Worm (Caenorhabditis elegans) whole organism, late embryonic: ENCODE measurements around the gene prx-6.

Experiments
- C38D4.7 ChIP-seq: fragments of 200-800 bp; sonication (Bioruptor generic); optimal IDR thresholded peaks from 2 replicates; lab custom pipeline; 2018; ENCODE audit warnings: mild to moderate bottlenecking, missing genetic modification characterization, moderate library complexity, missing compliant biosample characterization
- F13H6.1 ChIP-seq: sonication (generic microtip); optimal IDR thresholded peaks from 2 replicates; lab custom pipeline; 2016; ENCODE audit warnings: missing genetic modification characterization, missing compliant biosample characterization
- Y22D7AL.16 ChIP-seq: sonication (generic microtip); optimal IDR thresholded peaks from 2 replicates; lab custom pipeline; 2016; ENCODE audit warnings: missing genetic modification characterization, missing compliant biosample characterization
- ceh-2 ChIP-seq: sonication (generic microtip); optimal IDR thresholded peaks from 2 replicates; lab custom pipeline; 2016; ENCODE audit warnings: missing genotype, missing genetic modification characterization, missing compliant biosample characterization
- ceh-22 ChIP-seq: sonication (generic microtip); optimal IDR thresholded peaks from 2 replicates; lab custom pipeline; 2017; ENCODE audit warnings: missing biosample characterization, missing genetic modification characterization
- ceh-30 ChIP-seq: fragments of 150-350 bp; optimal IDR thresholded peaks from 2 replicates; lab custom pipeline; 2014; ENCODE audit warnings: missing biosample characterization, missing genetic modification characterization
- ceh-34 ChIP-seq: sonication (generic microtip); optimal IDR thresholded peaks from 2 replicates; lab custom pipeline; 2016; ENCODE audit warnings: mild to moderate bottlenecking, missing genetic modification characterization, missing compliant biosample characterization
- ceh-45 ChIP-seq: fragments of 200-800 bp; sonication (Bioruptor generic); IDR thresholded peaks from 2 replicates; pipeline ENCODE4 v1.3.6; 2022; ENCODE audit warnings: missing genetic modification reagents, missing genetic modification characterization, missing compliant biosample characterization
- elt-2 ChIP-seq: sonication (generic microtip); optimal IDR thresholded peaks from 2 replicates; lab custom pipeline; 2016; ENCODE audit warnings: missing genetic modification reagents, missing genetic modification characterization, missing compliant biosample characterization
- elt-4 ChIP-seq: sonication (generic microtip); optimal IDR thresholded peaks from 2 replicates; lab custom pipeline; 2016; ENCODE audit warnings: missing genetic modification characterization, missing compliant biosample characterization
- ets-4 ChIP-seq: sonication (generic microtip); optimal IDR thresholded peaks from 2 replicates; lab custom pipeline; 2016; ENCODE audit warnings: missing genetic modification characterization, missing compliant biosample characterization
- fax-1 ChIP-seq: sonication (generic microtip); optimal IDR thresholded peaks from 2 replicates; lab custom pipeline; 2016; ENCODE audit warnings: missing genotype, missing genetic modification characterization, missing compliant biosample characterization
- gmeb-2 ChIP-seq: sonication (generic microtip); optimal IDR thresholded peaks from 2 replicates; lab custom pipeline; 2016; ENCODE audit warnings: missing genetic modification characterization, inconsistent platforms, missing compliant biosample characterization
- hlh-15 ChIP-seq: sonication (generic microtip); optimal IDR thresholded peaks from 2 replicates; lab custom pipeline; 2016; ENCODE audit warnings: missing genetic modification characterization, missing compliant biosample characterization
- hlh-30 ChIP-seq: sonication (generic microtip); optimal IDR thresholded peaks from 2 replicates; lab custom pipeline; 2017; ENCODE audit warnings: antibody characterized with exemption, missing genetic modification characterization, missing compliant biosample characterization; ENCODE audit not compliant: insufficient read depth
- lim-6 ChIP-seq: sonication (generic microtip); optimal IDR thresholded peaks from 2 replicates; lab custom pipeline; 2016; ENCODE audit warnings: missing genetic modification characterization, missing compliant biosample characterization
- lin-11 ChIP-seq: fragments of 200-800 bp; sonication (Bioruptor generic); optimal IDR thresholded peaks from 2 replicates; lab custom pipeline; 2018; ENCODE audit warnings: mild to moderate bottlenecking, missing genetic modification characterization, missing compliant biosample characterization
- nhr-11 ChIP-seq: fragments of 150-350 bp; optimal IDR thresholded peaks from 2 replicates; lab custom pipeline; 2014; ENCODE audit warnings: missing biosample characterization, missing genetic modification characterization
- nhr-232 ChIP-seq: sonication (generic microtip); optimal IDR thresholded peaks from 2 replicates; lab custom pipeline; 2016; ENCODE audit warnings: missing genetic modification characterization, missing compliant biosample characterization
- pha-2 ChIP-seq: sonication (generic microtip); optimal IDR thresholded peaks from 2 replicates; lab custom pipeline; 2017; ENCODE audit warnings: mild to moderate bottlenecking, missing genetic modification characterization, missing compliant biosample characterization
- pha-4 ChIP-seq: fragments of 150-350 bp; optimal IDR thresholded peaks from 2 replicates; lab custom pipeline; 2018; ENCODE audit warnings: missing biosample characterization, missing genetic modification reagents, missing genetic modification characterization
- pqm-1 ChIP-seq: sonication (generic microtip); optimal IDR thresholded peaks from 2 replicates; lab custom pipeline; 2016; ENCODE audit warnings: missing genetic modification characterization, missing compliant biosample characterization
- pros-1 ChIP-seq: fragments of 150-350 bp; optimal IDR thresholded peaks from 2 replicates; lab custom pipeline; 2014; ENCODE audit warnings: missing biosample characterization, missing genetic modification reagents, missing genetic modification characterization
- sdc-2 ChIP-seq: sonication (generic microtip); optimal IDR thresholded peaks from 2 replicates; lab custom pipeline; 2016; ENCODE audit warnings: missing genotype, missing genetic modification characterization, missing compliant biosample characterization
- syd-9 ChIP-seq: sonication (generic microtip); optimal IDR thresholded peaks from 2 replicates; lab custom pipeline; 2016; ENCODE audit warnings: mild to moderate bottlenecking, missing genetic modification characterization, moderate library complexity, missing compliant biosample characterization
- tbx-2 ChIP-seq: sonication (generic microtip); optimal IDR thresholded peaks from 2 replicates; lab custom pipeline; 2016; ENCODE audit warnings: missing genetic modification characterization, missing compliant biosample characterization
- tbx-7 ChIP-seq: sonication (generic microtip); optimal IDR thresholded peaks from 2 replicates; lab custom pipeline; 2016; ENCODE audit warnings: missing genotype, missing genetic modification characterization, missing compliant biosample characterization
- ttx-3 ChIP-seq: sonication (generic microtip); optimal IDR thresholded peaks from 2 replicates; lab custom pipeline; 2016; ENCODE audit warnings: missing genetic modification reagents, missing genetic modification characterization, missing compliant biosample characterization
- unc-55 ChIP-seq: sonication (generic microtip); optimal IDR thresholded peaks from 2 replicates; lab custom pipeline; 2017; ENCODE audit warnings: missing biosample characterization, missing genetic modification reagents, missing genetic modification characterization
- unc-86 ChIP-seq: sonication (generic microtip); optimal IDR thresholded peaks from 2 replicates; lab custom pipeline; 2016; ENCODE audit warnings: missing genetic modification characterization, missing compliant biosample characterization
- zip-5 ChIP-seq: sonication (generic microtip); optimal IDR thresholded peaks from 2 replicates; lab custom pipeline; 2016; ENCODE audit warnings: missing genetic modification characterization, missing compliant biosample characterization

prx-6 gene

ce11 chrV:4720884-4721464 lies 1.1 kb upstream of the prx-6 start:
- TF ChIP-seq elt-2 (peak; percentile 58), fax-1 (tag; lab: Kevin White, UChicago) (no peak)

- TF ChIP-seq ets-4 (tag; lab: Kevin White, UChicago), result no peak
- no peak for TF ChIP-seq elt-4 (tag; lab: Kevin White, UChicago)
- no peak for TF ChIP-seq tbx-7 (tag; lab: Kevin White, UChicago)
- TF ChIP-seq elt-2, result no peak
- no peak for TF ChIP-seq ceh-34 (tag; lab: Kevin White, UChicago)
- TF ChIP-seq sdc-2 (tag; lab: Kevin White, UChicago), result no peak
- TF ChIP-seq unc-86 (tag; lab: Kevin White, UChicago), result no peak
- TF ChIP-seq lim-6 (tag; lab: Kevin White, UChicago), result no peak
- no peak for TF ChIP-seq hlh-15
- no peak for TF ChIP-seq pha-2 (tag; lab: Kevin White, UChicago)
- no peak for TF ChIP-seq ceh-22 (tag; lab: Kevin White, UChicago)
- no peak for TF ChIP-seq pha-4 (tag; lab: Kevin White, UChicago)
- no peak for TF ChIP-seq nhr-11 (tag; lab: Kevin White, UChicago)
- TF ChIP-seq ceh-30 (tag; lab: Kevin White, UChicago), result no peak
- TF ChIP-seq hlh-30 (tag; lab: Kevin White, UChicago), result no peak
- no peak for TF ChIP-seq nhr-232 (tag; lab: Kevin White, UChicago)
Observed at ce11 chrV:4710464-4710863, 9.4 kb downstream of the prx-6 start, which contains the start of gene oac-24. Gene oac-24, plus strand, starts transcription at chrV:4710764.

- TF ChIP-seq ceh-45, result no peak
- no peak for TF ChIP-seq zip-5
- TF ChIP-seq gmeb-2 (tag; lab: Kevin White, UChicago), result no peak
- no peak for TF ChIP-seq C38D4.7 (GFP tag; lab: Kevin White, UChicago)
Observed at ce11 chrV:4707646-4708045, 12.2 kb downstream of the prx-6 start.

ce11 chrV:4700189-4700588 lies 19.7 kb downstream of the prx-6 start, which contains the start of gene ZC266.1:
Gene ZC266.1, minus strand, starts transcription at chrV:4700289.
- no peak for TF ChIP-seq unc-86 (tag; lab: Kevin White, UChicago)
- TF ChIP-seq, all 69 proteins: peak for 0

- TF ChIP-seq Y22D7AL.16 (tag; lab: Kevin White, UChicago) (no peak), pqm-1 (tag; lab: Kevin White, UChicago) (no peak), syd-9 (tag; lab: Kevin White, UChicago) (no peak), ceh-34 (tag; lab: Kevin White, UChicago) (no peak), ceh-30 (tag; lab: Kevin White, UChicago) (no peak), unc-55 (no peak), ceh-2 (tag; lab: Kevin White, UChicago) (no peak), pros-1 (tag; lab: Kevin White, UChicago) (no peak), hlh-15 (no peak), C38D4.7 (GFP tag; lab: Kevin White, UChicago) (no peak), ttx-3 (tag; lab: Kevin White, UChicago) (no peak), elt-4 (tag; lab: Kevin White, UChicago) (no peak), tbx-2 (no peak), fax-1 (tag; lab: Kevin White, UChicago) (no peak), pha-2 (tag; lab: Kevin White, UChicago) (no peak), F13H6.1 (tag; lab: Kevin White, UChicago) (no peak), lin-11 (tag; lab: Kevin White, UChicago) (no peak), nhr-232 (tag; lab: Kevin White, UChicago) (no peak)
Observed at ce11 chrV:4698675-4699074, 21.2 kb downstream of the prx-6 start.
